Worm (Caenorhabditis elegans) whole organism, L4/young adult: ENCODE measurements around the gene ptp-5.1.

Source experiments
- W03F9.2 ChIP-seq: fragments of 150-350 bp; optimal IDR thresholded peaks from 2 replicates; lab custom pipeline; 2014; ENCODE audit warnings: missing biosample characterization, missing genetic modification characterization
- dao-5 ChIP-seq: sonication (generic microtip); optimal IDR thresholded peaks from 2 replicates; lab custom pipeline; 2016; ENCODE audit warnings: missing genotype, missing genetic modification characterization, moderate library complexity, missing compliant biosample characterization
- him-1 ChIP-seq: sonication (generic microtip); optimal IDR thresholded peaks from 2 replicates; lab custom pipeline; 2016; ENCODE audit warnings: missing genotype, missing genetic modification reagents, missing genetic modification characterization, missing compliant biosample characterization

DNA sequence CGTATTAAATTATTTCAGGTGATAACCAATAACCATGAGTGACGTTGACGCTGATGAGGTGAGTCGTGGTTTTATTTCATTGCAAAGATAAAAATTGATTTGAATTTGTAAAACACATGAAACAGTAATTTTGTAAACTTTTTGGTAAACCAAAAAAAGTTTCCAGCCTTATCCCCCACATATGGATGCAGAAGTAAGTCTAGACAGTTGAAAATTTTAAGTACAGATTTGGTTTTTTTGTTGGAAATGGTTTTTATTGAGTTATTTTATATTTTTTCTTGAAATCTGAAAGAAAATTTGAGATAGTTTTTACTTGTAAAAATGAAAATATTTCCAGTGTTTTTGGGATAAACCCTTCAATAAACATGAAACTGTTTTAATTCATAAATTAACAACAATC is 38.4 kb downstream of the ptp-5.1 start, which contains the start of gene tni-4:
- TF ChIP-seq him-1 (tag; lab: Kevin White, UChicago), result no peak
- TF ChIP-seq dao-5 (tag; lab: Kevin White, UChicago), result no peak
- TF ChIP-seq W03F9.2, result no peak
